Worm (Caenorhabditis elegans) whole organism, L1 larva: ENCODE data around the gene nuaf-3.

Source experiments
- C16A3.4 ChIP-seq: fragments of 150-350 bp; optimal IDR thresholded peaks from 2 replicates; lab custom pipeline; 2014; ENCODE audit warnings: missing biosample characterization, missing genetic modification characterization
- C34B4.2 ChIP-seq: sonication (generic microtip); optimal IDR thresholded peaks from 2 replicates; lab custom pipeline; 2017; ENCODE audit warnings: mild to moderate bottlenecking, missing genetic modification characterization, missing compliant biosample characterization
- alr-1 ChIP-seq: fragments of 200-800 bp; sonication (Bioruptor generic); optimal IDR thresholded peaks from 2 replicates; lab custom pipeline; 2018; ENCODE audit warnings: borderline replicate concordance, mild to moderate bottlenecking, missing genetic modification characterization, missing compliant biosample characterization
- ama-1 ChIP-seq: fragments of 150-350 bp; optimal IDR thresholded peaks from 2 replicates; lab custom pipeline; 2014
- blmp-1 ChIP-seq: fragments of 150-350 bp; optimal IDR thresholded peaks from 2 replicates; lab custom pipeline; 2014; ENCODE audit warnings: missing biosample characterization, missing genetic modification characterization
- ceh-63 ChIP-seq: fragments of 200-800 bp; sonication (Bioruptor generic); optimal IDR thresholded peaks from 2 replicates; lab custom pipeline; 2018; ENCODE audit warnings: mild to moderate bottlenecking, missing genetic modification characterization, missing compliant biosample characterization
- ceh-8 ChIP-seq: fragments of 200-800 bp; sonication (Bioruptor generic); optimal IDR thresholded peaks from 2 replicates; lab custom pipeline; 2018; ENCODE audit warnings: mild to moderate bottlenecking, missing genetic modification characterization, moderate library complexity, missing compliant biosample characterization
- ceh-82 ChIP-seq, 3 experiments: fragments of 150-350 bp in 1 of 3; sonication (generic microtip) in 2 of 3; optimal IDR thresholded peaks; 2 replicates each; lab custom pipeline; 2014 to 2017; ENCODE audit warnings: missing biosample characterization in 3 of 3, missing genetic modification characterization in 3 of 3
- ceh-90 ChIP-seq: sonication (generic microtip); optimal IDR thresholded peaks from 2 replicates; lab custom pipeline; 2016; ENCODE audit warnings: missing genetic modification characterization, missing compliant biosample characterization
- dpl-1 ChIP-seq, 3 experiments: fragments of 150-350 bp in 2 of 3; sonication (generic microtip) in 1 of 3; optimal IDR thresholded peaks; 2 replicates each; lab custom pipeline; 2014 to 2017; ENCODE audit warnings: missing biosample characterization in 3 of 3, missing genetic modification characterization in 3 of 3, missing genetic modification reagents in 3 of 3
- dsc-1 ChIP-seq: sonication (generic microtip); optimal IDR thresholded peaks from 2 replicates; lab custom pipeline; 2016; ENCODE audit warnings: mild to moderate bottlenecking, missing genetic modification characterization, missing compliant biosample characterization
- efl-1 ChIP-seq, 4 experiments: fragments of 150-350 bp; optimal IDR thresholded peaks in 3 of 4; peaks in 1 of 4; 1 replicate in 1 of 4; 2 replicates in 3 of 4; lab custom pipeline; 2014; ENCODE audit warnings: missing biosample characterization in 2 of 4, missing genetic modification characterization in 2 of 4, missing genetic modification reagents in 2 of 4
- efl-3 ChIP-seq: fragments of 200-800 bp; sonication (Bioruptor generic); optimal IDR thresholded peaks from 2 replicates; lab custom pipeline; 2018; ENCODE audit warnings: mild to moderate bottlenecking, missing genetic modification characterization, missing compliant biosample characterization
- egl-27 ChIP-seq, 2 experiments: fragments of 150-350 bp in 1 of 2; sonication (generic microtip); optimal IDR thresholded peaks; 3 replicates each; lab custom pipeline; 2017 to 2018; ENCODE audit warnings: missing biosample characterization in 2 of 2, missing genetic modification characterization in 2 of 2, missing genetic modification reagents in 2 of 2
- elt-2 ChIP-seq: sonication (generic microtip); optimal IDR thresholded peaks from 2 replicates; lab custom pipeline; 2016; ENCODE audit warnings: missing genetic modification characterization, mild to moderate bottlenecking, inconsistent platforms, missing compliant biosample characterization, missing genetic modification reagents
- elt-3 ChIP-seq, 6 experiments: fragments of 150-350 bp in 1 of 6; sonication (generic microtip); optimal IDR thresholded peaks; 2 replicates each; lab custom pipeline; 2017 to 2018; ENCODE audit warnings: missing biosample characterization in 6 of 6, missing genetic modification characterization in 6 of 6, inconsistent platforms in 1 of 6
- fos-1 ChIP-seq: fragments of 150-350 bp; optimal IDR thresholded peaks from 2 replicates; lab custom pipeline; 2014; ENCODE audit warnings: missing biosample characterization, missing genetic modification characterization
- grh-1 ChIP-seq: fragments of 200-800 bp; sonication (Bioruptor generic); IDR thresholded peaks from 2 replicates; pipeline ENCODE4 v1.3.6; 2022; ENCODE audit warnings: missing genetic modification reagents, missing genetic modification characterization, missing compliant biosample characterization
- hpl-2 ChIP-seq: fragments of 150-350 bp; optimal IDR thresholded peaks from 2 replicates; lab custom pipeline; 2014; ENCODE audit warnings: missing biosample characterization, missing genetic modification reagents, missing genetic modification characterization
- isw-1 ChIP-seq: fragments of 200-800 bp; sonication (Bioruptor generic); IDR thresholded peaks from 2 replicates; pipeline ENCODE4 v1.3.6; 2022; ENCODE audit warnings: missing genetic modification characterization, missing compliant biosample characterization
- jun-1 ChIP-seq: fragments of 150-350 bp; optimal IDR thresholded peaks from 2 replicates; lab custom pipeline; 2014; ENCODE audit warnings: missing biosample characterization, missing genetic modification reagents, missing genetic modification characterization
- lin-13 ChIP-seq: fragments of 150-350 bp; optimal IDR thresholded peaks from 2 replicates; lab custom pipeline; 2014; ENCODE audit warnings: missing biosample characterization, missing genetic modification reagents, missing genetic modification characterization
- lin-35 ChIP-seq, 2 experiments: fragments of 150-350 bp; optimal IDR thresholded peaks; 2 replicates each; lab custom pipeline; 2014; ENCODE audit warnings: missing biosample characterization in 2 of 2, missing genetic modification characterization in 2 of 2, missing genetic modification reagents in 2 of 2
- lin-39 ChIP-seq: fragments of 150-350 bp; optimal IDR thresholded peaks from 2 replicates; lab custom pipeline; 2014; ENCODE audit warnings: missing biosample characterization, missing genetic modification reagents, missing genetic modification characterization
- lsy-2 ChIP-seq, 2 experiments: fragments of 150-350 bp; optimal IDR thresholded peaks; 2 replicates each; lab custom pipeline; 2014; ENCODE audit warnings: missing biosample characterization in 2 of 2, missing genetic modification characterization in 2 of 2
- mab-9 ChIP-seq: fragments of 200-800 bp; sonication (Bioruptor generic); IDR thresholded peaks from 2 replicates; pipeline ENCODE4 v1.3.6; 2022; ENCODE audit warnings: missing genetic modification reagents, missing genetic modification characterization, missing compliant biosample characterization
- mdl-1 ChIP-seq, 2 experiments: fragments of 150-350 bp; optimal IDR thresholded peaks; 2 replicates each; lab custom pipeline; 2014 to 2017; ENCODE audit warnings: missing biosample characterization in 2 of 2, missing genetic modification characterization in 2 of 2, inconsistent platforms in 1 of 2
- mef-2 ChIP-seq: fragments of 150-350 bp; optimal IDR thresholded peaks from 2 replicates; lab custom pipeline; 2014; ENCODE audit warnings: missing biosample characterization, missing genetic modification characterization
- nhr-11 ChIP-seq: fragments of 150-350 bp; optimal IDR thresholded peaks from 2 replicates; lab custom pipeline; 2014; ENCODE audit warnings: missing biosample characterization, missing genetic modification characterization
- nhr-19 ChIP-seq: fragments of 200-800 bp; sonication (Bioruptor generic); conservative IDR thresholded peaks from 2 replicates; pipeline ENCODE4 v1.3.6; 2022; ENCODE audit warnings: missing genetic modification characterization, missing compliant biosample characterization
- nhr-237 ChIP-seq: fragments of 150-350 bp; optimal IDR thresholded peaks from 2 replicates; lab custom pipeline; 2014; ENCODE audit warnings: missing biosample characterization, missing genetic modification characterization
- nhr-28 ChIP-seq: fragments of 150-350 bp; optimal IDR thresholded peaks from 2 replicates; lab custom pipeline; 2014; ENCODE audit warnings: missing biosample characterization, missing genetic modification characterization
- nhr-71 ChIP-seq: sonication (generic microtip); optimal IDR thresholded peaks from 2 replicates; lab custom pipeline; 2016; ENCODE audit warnings: mild to moderate bottlenecking, missing genetic modification characterization, moderate library complexity, missing compliant biosample characterization
- nhr-76 ChIP-seq: sonication (generic microtip); optimal IDR thresholded peaks from 2 replicates; lab custom pipeline; 2017; ENCODE audit warnings: missing biosample characterization, missing genetic modification characterization
- nhr-77 ChIP-seq: fragments of 150-350 bp; optimal IDR thresholded peaks from 2 replicates; lab custom pipeline; 2014; ENCODE audit warnings: missing biosample characterization, missing genetic modification characterization
- nhr-84 ChIP-seq: sonication (generic microtip); optimal IDR thresholded peaks from 2 replicates; lab custom pipeline; 2017; ENCODE audit warnings: missing biosample characterization, missing genetic modification characterization
- nhr-90 ChIP-seq: sonication (generic microtip); optimal IDR thresholded peaks from 2 replicates; lab custom pipeline; 2016; ENCODE audit warnings: mild to moderate bottlenecking, missing genetic modification characterization, missing compliant biosample characterization; ENCODE audit not compliant: poor library complexity
- pax-3 ChIP-seq: fragments of 200-800 bp; sonication (Bioruptor generic); optimal IDR thresholded peaks from 2 replicates; lab custom pipeline; 2018; ENCODE audit warnings: mild to moderate bottlenecking, missing genetic modification characterization, moderate library complexity, missing compliant biosample characterization
- pqm-1 ChIP-seq: sonication (generic microtip); optimal IDR thresholded peaks from 3 replicates; lab custom pipeline; 2017; ENCODE audit warnings: missing biosample characterization, missing genetic modification characterization
- skn-1 ChIP-seq: fragments of 150-350 bp; optimal IDR thresholded peaks from 2 replicates; lab custom pipeline; 2014; ENCODE audit warnings: missing biosample characterization, missing genetic modification characterization
- snpc-4 ChIP-seq: fragments of 150-350 bp; optimal IDR thresholded peaks from 2 replicates; lab custom pipeline; 2014; ENCODE audit warnings: missing biosample characterization, missing genetic modification characterization
- snu-23 ChIP-seq: sonication (generic microtip); optimal IDR thresholded peaks from 2 replicates; lab custom pipeline; 2016; ENCODE audit warnings: missing genetic modification characterization, missing compliant biosample characterization
- sup-37 ChIP-seq: fragments of 200-800 bp; sonication (Bioruptor generic); optimal IDR thresholded peaks from 2 replicates; lab custom pipeline; 2018; ENCODE audit warnings: mild to moderate bottlenecking, missing genetic modification characterization, missing compliant biosample characterization
- swsn-7 ChIP-seq: sonication (generic microtip); optimal IDR thresholded peaks from 2 replicates; lab custom pipeline; 2016; ENCODE audit warnings: missing genetic modification characterization, missing compliant biosample characterization
- tbx-2 ChIP-seq: sonication (generic microtip); optimal IDR thresholded peaks from 2 replicates; lab custom pipeline; 2016; ENCODE audit warnings: missing genetic modification characterization, missing compliant biosample characterization
- tlp-1 ChIP-seq: fragments of 150-350 bp; optimal IDR thresholded peaks from 2 replicates; lab custom pipeline; 2014; ENCODE audit warnings: missing biosample characterization, missing genetic modification characterization
- unc-130 ChIP-seq: fragments of 150-350 bp; optimal IDR thresholded peaks from 2 replicates; lab custom pipeline; 2017; ENCODE audit warnings: missing biosample characterization, missing genetic modification characterization, inconsistent platforms
- unc-62 ChIP-seq: fragments of 150-350 bp; optimal IDR thresholded peaks from 2 replicates; lab custom pipeline; 2014; ENCODE audit warnings: missing biosample characterization, missing genetic modification reagents, missing genetic modification characterization
- unc-86 ChIP-seq: sonication (generic microtip); optimal IDR thresholded peaks from 2 replicates; lab custom pipeline; 2016; ENCODE audit warnings: missing genetic modification characterization, missing compliant biosample characterization
- unc-98 ChIP-seq: fragments of 200-800 bp; sonication (Bioruptor generic); IDR thresholded peaks from 2 replicates; pipeline ENCODE4 v1.3.6; 2022; ENCODE audit warnings: missing genetic modification characterization, missing compliant biosample characterization
- xbp-1 ChIP-seq: sonication (generic microtip); optimal IDR thresholded peaks from 2 replicates; lab custom pipeline; 2016; ENCODE audit warnings: missing genetic modification characterization, missing compliant biosample characterization
- zag-1 ChIP-seq: fragments of 150-350 bp; optimal IDR thresholded peaks from 2 replicates; lab custom pipeline; 2014; ENCODE audit warnings: missing biosample characterization, missing genetic modification characterization
- zip-4 ChIP-seq: fragments of 200-800 bp; sonication (Bioruptor generic); optimal IDR thresholded peaks from 2 replicates; lab custom pipeline; 2018; ENCODE audit warnings: mild to moderate bottlenecking, missing genetic modification characterization, moderate library complexity, missing compliant biosample characterization
- ztf-4 ChIP-seq: fragments of 150-350 bp; optimal IDR thresholded peaks from 2 replicates; lab custom pipeline; 2014; ENCODE audit warnings: missing biosample characterization, missing genetic modification characterization

Gene nuaf-3

DNA sequence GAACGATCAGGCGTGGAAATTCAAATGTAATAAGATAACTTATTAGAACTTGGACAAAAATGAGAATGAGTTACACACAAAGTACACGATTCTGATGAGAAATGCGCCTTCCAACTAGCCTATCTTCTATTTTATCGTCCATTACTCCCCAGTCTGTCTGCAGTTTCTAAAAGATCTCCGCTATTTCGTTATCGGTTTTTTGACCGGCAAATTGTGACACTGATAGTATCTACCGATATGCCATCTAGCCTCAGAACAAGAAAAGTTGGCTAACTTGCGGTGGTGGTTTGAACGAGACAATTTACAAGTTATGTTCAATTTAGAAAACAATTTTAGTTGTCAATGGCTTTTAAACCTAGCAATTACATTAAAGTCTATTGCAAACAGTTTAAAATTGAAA lies 27.5 kb downstream of the nuaf-3 start:
- TF ChIP-seq ceh-82 (tag; optimal IDR thresholded peaks at IDR 0.05; lab: Kevin White, UChicago) (peak in 1 of 3 experiments; percentile 0), mab-9 (GFP tag; lab: Robert Waterston, UW) (no peak), snpc-4 (tag; lab: Kevin White, UChicago) (no peak), C34B4.2 (tag; lab: Kevin White, UChicago) (no peak), nhr-28 (tag; lab: Kevin White, UChicago) (no peak), snu-23 (peak; percentile 13), blmp-1 (tag; lab: Kevin White, UChicago) (peak; percentile 52), fos-1 (tag; lab: Kevin White, UChicago) (no peak), mdl-1 (tag; optimal IDR thresholded peaks at IDR 0.05; lab: Kevin White, UChicago) (no peak), unc-130 (tag; lab: Kevin White, UChicago) (peak; percentile 21), dsc-1 (tag; lab: Kevin White, UChicago) (no peak), jun-1 (tag; lab: Kevin White, UChicago) (no peak), tlp-1 (peak; percentile 69), ama-1 (lab: Kevin White, UChicago) (no peak), zip-4 (GFP tag; lab: Kevin White, UChicago) (no peak), mef-2 (tag; lab: Kevin White, UChicago) (no peak), lin-39 (tag; lab: Kevin White, UChicago) (no peak), zag-1 (tag; lab: Kevin White, UChicago) (no peak), xbp-1 (tag; lab: Kevin White, UChicago) (no peak), ceh-8 (GFP tag; lab: Kevin White, UChicago) (no peak), isw-1 (no peak), lin-35 (GFP tag; optimal IDR thresholded peaks at IDR 0.05; lab: Kevin White, UChicago) (peak in 1 of 2 experiments; percentile 29), nhr-19 (GFP tag; lab: Robert Waterston, UW) (no peak), nhr-71 (tag; lab: Kevin White, UChicago) (no peak), nhr-84 (no peak), unc-86 (tag; lab: Kevin White, UChicago) (no peak), lin-13 (no peak), elt-3 (tag; optimal IDR thresholded peaks at IDR 0.05; lab: Kevin White, UChicago) (peak in 2 of 6 experiments; percentile 46 to 57), skn-1 (tag; lab: Kevin White, UChicago) (no peak), swsn-7 (tag; lab: Kevin White, UChicago) (no peak), elt-2 (peak; percentile 44), efl-1 (optimal IDR thresholded peaks at IDR 0.05; lab: Kevin White, UChicago) (no peak), efl-1 (GFP tag; optimal IDR thresholded peaks at IDR 0.05 in 1 of 2; lab: Kevin White, UChicago) (no peak), pax-3 (tag; lab: Kevin White, UChicago) (no peak), dpl-1 (GFP tag; optimal IDR thresholded peaks at IDR 0.05; lab: Kevin White, UChicago) (no peak), nhr-237 (tag; lab: Kevin White, UChicago) (no peak), ztf-4 (tag; lab: Kevin White, UChicago) (no peak), ceh-90 (tag; lab: Kevin White, UChicago) (no peak), tbx-2 (no peak), efl-3 (no peak), ceh-63 (no peak), nhr-77 (no peak), nhr-76 (no peak), egl-27 (tag; optimal IDR thresholded peaks at IDR 0.05; lab: Kevin White, UChicago) (no peak), hpl-2 (no peak), grh-1 (GFP tag; lab: Robert Waterston, UW) (no peak), sup-37 (GFP tag; lab: Kevin White, UChicago) (no peak), nhr-90 (tag; lab: Kevin White, UChicago) (no peak), pqm-1 (no peak), unc-98 (GFP tag; lab: Robert Waterston, UW) (no peak), C16A3.4 (no peak), unc-62 (GFP tag; lab: Kevin White, UChicago) (no peak), alr-1 (tag; lab: Kevin White, UChicago) (no peak), lsy-2 (tag; optimal IDR thresholded peaks at IDR 0.05; lab: Kevin White, UChicago) (no peak), nhr-11 (tag; lab: Kevin White, UChicago) (no peak)
